Worm (Caenorhabditis elegans) whole organism, L4 larva: ENCODE measurements around the gene C24H10.2.

ENCODE experiments used
- dmd-9 ChIP-seq: fragments of 200-800 bp; sonication (Bioruptor generic); IDR thresholded peaks from 2 replicates; pipeline ENCODE4 v1.3.6; 2022; ENCODE audit warnings: missing genetic modification reagents, missing genetic modification characterization, missing compliant biosample characterization
- lin-39 ChIP-seq: fragments of 150-350 bp; optimal IDR thresholded peaks from 2 replicates; lab custom pipeline; 2014; ENCODE audit warnings: missing biosample characterization, missing genetic modification reagents, missing genetic modification characterization
- lir-3 ChIP-seq: sonication (generic microtip); optimal IDR thresholded peaks from 2 replicates; lab custom pipeline; 2016; ENCODE audit warnings: mild to moderate bottlenecking, missing genetic modification characterization, missing compliant biosample characterization
- nhr-25 ChIP-seq: sonication (generic microtip); optimal IDR thresholded peaks from 2 replicates; lab custom pipeline; 2017; ENCODE audit warnings: missing genetic modification characterization, mild to moderate bottlenecking, missing compliant biosample characterization, antibody characterized with exemption, moderate library complexity, borderline replicate concordance; ENCODE audit not compliant: insufficient read depth
- zag-1 ChIP-seq: fragments of 150-350 bp; optimal IDR thresholded peaks from 2 replicates; lab custom pipeline; 2014; ENCODE audit warnings: missing biosample characterization, missing genetic modification characterization
- ztf-11 ChIP-seq: fragments of 150-350 bp; optimal IDR thresholded peaks from 2 replicates; lab custom pipeline; 2014; ENCODE audit warnings: missing biosample characterization, missing genetic modification characterization

ce11 chrX:5040038-5040437 is 24.4 kb upstream of the C24H10.2 start:
- no peak for TF ChIP-seq nhr-25 (tag; lab: Kevin White, UChicago)
- TF ChIP-seq ztf-11 (tag; lab: Kevin White, UChicago), result no peak
- TF ChIP-seq lir-3 (tag; lab: Kevin White, UChicago), result no peak
- no peak for TF ChIP-seq zag-1
- no peak for TF ChIP-seq lin-39 (tag; lab: Kevin White, UChicago)
- no peak for TF ChIP-seq dmd-9
